Fruit fly (Drosophila melanogaster): Measurements from ENCODE around the gene svp.

DNA sequence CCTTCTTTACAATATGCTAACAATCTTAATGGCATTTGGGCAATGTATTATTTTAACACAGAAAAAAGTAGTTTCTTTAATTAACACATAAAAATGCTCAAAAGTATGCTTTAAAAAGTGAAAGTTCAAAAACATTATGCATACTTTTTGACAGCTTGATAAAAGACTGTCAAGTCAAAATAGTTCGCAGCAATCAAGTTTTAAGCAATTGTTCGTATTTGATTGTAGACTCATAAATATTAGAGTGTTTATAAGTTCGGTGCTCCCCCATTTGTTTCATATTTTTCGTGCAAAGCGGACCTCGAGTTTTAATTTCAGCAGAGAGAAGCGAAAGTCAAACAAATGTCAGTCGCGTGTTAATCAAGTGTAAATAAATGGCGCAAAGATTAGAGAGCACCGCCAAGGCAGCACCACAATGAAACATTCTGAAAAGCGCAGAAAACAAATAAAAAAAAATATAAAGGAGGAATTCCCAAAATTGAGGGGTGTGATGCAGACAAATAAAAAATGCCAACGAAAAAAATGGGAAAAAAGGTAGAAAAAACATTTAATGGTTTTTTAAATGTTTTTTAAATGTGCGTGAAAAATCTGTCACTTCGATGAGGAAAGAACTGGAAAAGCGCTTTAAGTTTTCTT lies 86.5 kb downstream of the svp start:
- TF ChIP-seq OdsH (GFP tag; optimal IDR thresholded peaks at IDR 0.05) (peak; percentile 20), HLH106 (tag; optimal IDR thresholded peaks at IDR 0.05) (peak; percentile 46), jim (GFP tag; optimal IDR thresholded peaks at IDR 0.05) (no peak), fru (GFP tag; optimal IDR thresholded peaks at IDR 0.05) (peak; percentile 44), sv (GFP tag; optimal IDR thresholded peaks at IDR 0.05) (no peak), Dif (GFP tag; optimal IDR thresholded peaks at IDR 0.05; ENCODE audit: partially characterized antibody) (no peak), Hnf4 (GFP tag; optimal IDR thresholded peaks at IDR 0.05) (no peak), dsf (GFP tag; optimal IDR thresholded peaks at IDR 0.05; ENCODE audit: borderline replicate concordance) (no peak), psq (GFP tag; optimal IDR thresholded peaks at IDR 0.05) (peak; percentile 15)
